Fruit fly (Drosophila melanogaster): Measurements from ENCODE around the gene CG13671.

DNA sequence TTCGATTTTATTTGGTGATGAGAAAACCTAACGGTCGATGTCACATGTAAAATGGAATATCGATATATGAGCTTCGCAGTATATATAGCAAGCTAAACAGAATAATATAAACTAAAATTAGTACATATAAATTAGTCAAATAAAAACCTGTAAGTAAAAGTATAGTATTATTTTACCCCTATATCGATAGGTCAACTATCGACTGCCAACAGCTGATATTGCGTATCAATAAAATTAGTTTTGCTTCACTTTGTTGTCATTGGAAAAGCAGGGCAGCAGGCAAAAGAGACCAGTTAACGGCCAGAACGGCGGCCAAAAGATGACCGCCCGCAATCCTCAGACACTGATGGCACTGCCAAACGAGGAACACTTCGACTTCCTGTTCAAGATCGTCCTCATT lies 2.9 kb upstream of the CG13671 start, which contains the start of gene Rab19:
- TF ChIP-seq rgr (GFP tag; optimal IDR thresholded peaks at IDR 0.05) (no peak), Abd-B (GFP tag; optimal IDR thresholded peaks at IDR 0.05) (no peak), fru (GFP tag; optimal IDR thresholded peaks at IDR 0.05) (no peak), Hnf4 (GFP tag; optimal IDR thresholded peaks at IDR 0.05) (no peak), OdsH (GFP tag; optimal IDR thresholded peaks at IDR 0.05) (no peak), sv (GFP tag; optimal IDR thresholded peaks at IDR 0.05) (no peak), Vsx2 (GFP tag; optimal IDR thresholded peaks at IDR 0.05; ENCODE audit: partially characterized antibody) (no peak), psq (GFP tag; optimal IDR thresholded peaks at IDR 0.05) (no peak)

All from whole organism, wandering third instar larva.